Worm (Caenorhabditis elegans): ENCODE results near the gene T28A8.4.

The T28A8.4 gene

ce11 chrIII:13464493-13465362 lies 38.8 kb upstream of the T28A8.4 start, which contains the start of gene kel-3:
TSS of gene kel-3 (plus strand) at chrIII:13464820.
- TF ChIP-seq lin-13 (GFP tag; optimal IDR thresholded peaks at IDR 0.05) (peak; percentile 69), mdl-1 (tag; optimal IDR thresholded peaks at IDR 0.05) (peak in 1 of 2 experiments; percentile 42), ama-1 (optimal IDR thresholded peaks at IDR 0.05) (peak; percentile 96), nhr-12 (tag; optimal IDR thresholded peaks at IDR 0.05) (no peak), gmeb-1 (tag; optimal IDR thresholded peaks at IDR 0.05) (peak; percentile 60), nhr-23 (tag; optimal IDR thresholded peaks at IDR 0.05) (no peak), nhr-21 (tag; optimal IDR thresholded peaks at IDR 0.05) (peak; percentile 86), zag-1 (tag; optimal IDR thresholded peaks at IDR 0.05) (peak; percentile 63), C34F6.9 (tag; optimal IDR thresholded peaks at IDR 0.05) (peak; percentile 56), lin-11 (tag; optimal IDR thresholded peaks at IDR 0.05) (no peak), nhr-129 (tag; optimal IDR thresholded peaks at IDR 0.05) (peak; percentile 85), peb-1 (tag; optimal IDR thresholded peaks at IDR 0.05) (no peak), dmd-4 (tag; optimal IDR thresholded peaks at IDR 0.05) (no peak), crh-2 (tag; optimal IDR thresholded peaks at IDR 0.05) (peak; percentile 90), ztf-1 (GFP tag; conservative IDR thresholded peaks at IDR 0.05) (0 out of 2 replicates have a peak, but pooled peaks have one; percentile 20), nhr-6 (tag; optimal IDR thresholded peaks at IDR 0.05) (peak; percentile 60), lin-39 (tag; optimal IDR thresholded peaks at IDR 0.05) (no peak), ceh-82 (tag; optimal IDR thresholded peaks at IDR 0.05) (no peak), lsy-2 (tag; optimal IDR thresholded peaks at IDR 0.05) (peak; percentile 38 to 82), mbf-1 (tag; optimal IDR thresholded peaks at IDR 0.05) (no peak), aly-2 (tag; optimal IDR thresholded peaks at IDR 0.05) (peak; percentile 8), F13H6.1 (tag; optimal IDR thresholded peaks at IDR 0.05) (peak; percentile 83), skn-1 (tag; optimal IDR thresholded peaks at IDR 0.05) (no peak), ztf-4 (tag; optimal IDR thresholded peaks at IDR 0.05) (peak; percentile 77), nhr-237 (tag; optimal IDR thresholded peaks at IDR 0.05) (peak; percentile 20), nhr-25 (tag; optimal IDR thresholded peaks at IDR 0.05) (peak; percentile 53), blmp-1 (tag; optimal IDR thresholded peaks at IDR 0.05; ENCODE audit: insufficient read depth) (peak; percentile 53), unc-62 (GFP tag; optimal IDR thresholded peaks at IDR 0.05) (no peak), fos-1 (tag; optimal IDR thresholded peaks at IDR 0.05) (peak; percentile 63), ZK546.5 (tag; optimal IDR thresholded peaks at IDR 0.05) (peak; percentile 56), sem-4 (tag; optimal IDR thresholded peaks at IDR 0.05) (peak; percentile 26), Y55F3AM.14 (GFP tag; optimal IDR thresholded peaks at IDR 0.05) (peak; percentile 54), nhr-77 (tag; optimal IDR thresholded peaks at IDR 0.05) (peak; percentile 23), elt-1 (tag; optimal IDR thresholded peaks at IDR 0.05) (no peak), nhr-11 (tag; optimal IDR thresholded peaks at IDR 0.05) (peak; percentile 64), alr-1 (tag; optimal IDR thresholded peaks at IDR 0.05) (no peak), sma-3 (GFP tag; optimal IDR thresholded peaks at IDR 0.05) (peak; percentile 66), unc-39 (tag; optimal IDR thresholded peaks at IDR 0.05) (no peak), ztf-11 (tag; optimal IDR thresholded peaks at IDR 0.05) (no peak), R02D3.7 (tag; optimal IDR thresholded peaks at IDR 0.05) (no peak), nhr-10 (tag; optimal IDR thresholded peaks at IDR 0.05) (peak; percentile 33), ceh-16 (tag; optimal IDR thresholded peaks at IDR 0.05) (no peak), sma-9 (GFP tag; optimal IDR thresholded peaks at IDR 0.05) (peak; percentile 92), sma-9 (tag; optimal IDR thresholded peaks at IDR 0.05) (no peak), egl-27 (tag; optimal IDR thresholded peaks at IDR 0.05) (peak; percentile 28), elt-3 (tag; optimal IDR thresholded peaks at IDR 0.05) (no peak), mab-5 (tag; optimal IDR thresholded peaks at IDR 0.05) (no peak), unc-55 (GFP tag; optimal IDR thresholded peaks at IDR 0.05) (peak; percentile 14), snpc-4 (tag; optimal IDR thresholded peaks at IDR 0.05) (no peak)
